ENCODE assay signal across 1 fruit fly cellular context in genomic region chr3R:29124128-29124527, dm6.
A peak's percentile ranks its signal among the peaks of the same experiment; 100 is the strongest.
TF ChIP-seq lines count a peak whose summit lies in the region.

No protein-coding gene starts in this region.

TF ChIP-seq in whole organism, embryonic, 481 proteins besides CTCF, POLR2A, EP300 and RAD21 (continued from another document and continues in another):
- TF ChIP-seq gem (tag; optimal IDR thresholded peaks at IDR 0.05; lab: Kevin White, UChicago) (peak; percentile 82), CG13123 (GFP tag; optimal IDR thresholded peaks at IDR 0.05; lab: Kevin White, UChicago) (peak; percentile 36), CG6683 (GFP tag; optimal IDR thresholded peaks at IDR 0.05; lab: Kevin White, UChicago) (no peak), CG3163 (GFP tag; optimal IDR thresholded peaks at IDR 0.05; lab: Kevin White, UChicago) (no peak), luna (GFP tag; optimal IDR thresholded peaks at IDR 0.05; lab: Kevin White, UChicago) (no peak), Scr (GFP tag; IDR thresholded peaks at IDR 0.05; lab: Robert Waterston, UW; ENCODE audit: partially characterized antibody) (no peak), CG12236 (GFP tag; optimal IDR thresholded peaks at IDR 0.05; lab: Kevin White, UChicago) (peak; percentile 3), CG17359 (tag; optimal IDR thresholded peaks at IDR 0.05; lab: Kevin White, UChicago) (peak; percentile 52), Mrtf (GFP tag; IDR thresholded peaks at IDR 0.05; lab: Robert Waterston, UW) (peak; percentile 72), gfzf (GFP tag; optimal IDR thresholded peaks at IDR 0.05; lab: Kevin White, UChicago) (no peak), ftz-f1 (GFP tag; optimal IDR thresholded peaks at IDR 0.05; lab: Kevin White, UChicago) (peak; percentile 75), Oaz (GFP tag; IDR thresholded peaks at IDR 0.05; lab: Robert Waterston, UW) (peak; percentile 29; the same call in 1 of the 2 replicates), CG3407 (GFP tag; optimal IDR thresholded peaks at IDR 0.05; lab: Kevin White, UChicago) (peak; percentile 38), CG6654 (GFP tag; optimal IDR thresholded peaks at IDR 0.05; lab: Kevin White, UChicago) (no peak), slbo (GFP tag; IDR thresholded peaks at IDR 0.05; lab: Robert Waterston, UW) (peak; percentile 82), kni (GFP tag; optimal IDR thresholded peaks at IDR 0.05; lab: Kevin White, UChicago) (no peak), eve (GFP tag; optimal IDR thresholded peaks at IDR 0.05; lab: Kevin White, UChicago) (no peak), CG15514 (GFP tag; optimal IDR thresholded peaks at IDR 0.05; lab: Kevin White, UChicago) (peak; percentile 20), E2f1 (GFP tag; IDR thresholded peaks at IDR 0.05; lab: Robert Waterston, UW) (peak; percentile 68), p53 (GFP tag; optimal IDR thresholded peaks at IDR 0.05; lab: Kevin White, UChicago) (no peak), CG3281 (GFP tag; optimal IDR thresholded peaks at IDR 0.05; lab: Kevin White, UChicago) (peak; percentile 39), Kr (GFP tag; optimal IDR thresholded peaks at IDR 0.05; lab: Kevin White, UChicago) (no peak), Aef1 (GFP tag; IDR thresholded peaks at IDR 0.05; lab: Robert Waterston, UW) (peak; percentile 70), Doc2 (GFP tag; IDR thresholded peaks at IDR 0.05; lab: Robert Waterston, UW) (no peak), CG1792 (GFP tag; optimal IDR thresholded peaks at IDR 0.05; lab: Kevin White, UChicago) (no peak), NFAT (GFP tag; IDR thresholded peaks at IDR 0.05; lab: Robert Waterston, UW) (peak; percentile 60; the same call in 1 of the 2 replicates), pzg (GFP tag; optimal IDR thresholded peaks at IDR 0.05; lab: Kevin White, UChicago) (no peak), CG5953 (GFP tag; IDR thresholded peaks at IDR 0.05; lab: Robert Waterston, UW) (peak; percentile 41; the same call in 1 of the 2 replicates), gro (GFP tag; optimal IDR thresholded peaks at IDR 0.05; lab: Kevin White, UChicago) (peak; percentile 35), CG1603 (tag; optimal IDR thresholded peaks at IDR 0.05; lab: Kevin White, UChicago) (peak; percentile 86), D19B (GFP tag; optimal IDR thresholded peaks at IDR 0.05; lab: Kevin White, UChicago) (peak; percentile 22), oc (tag; optimal IDR thresholded peaks at IDR 0.05; lab: Kevin White, UChicago) (no peak), GATAe (GFP tag; conservative IDR thresholded peaks at IDR 0.05; lab: Robert Waterston, UW) (peak; percentile 54; the same call in 1 of the 2 replicates), Sox100B (GFP tag; optimal IDR thresholded peaks at IDR 0.05; lab: Kevin White, UChicago) (peak; percentile 24), hkb (optimal IDR thresholded peaks at IDR 0.05; lab: Kevin White, UChicago) (no peak), hkb (GFP tag; IDR thresholded peaks at IDR 0.05; lab: Robert Waterston, UW) (peak; percentile 67), bigmax (GFP tag; optimal IDR thresholded peaks at IDR 0.05; lab: Kevin White, UChicago) (no peak), CG16815 (GFP tag; optimal IDR thresholded peaks at IDR 0.05; lab: Kevin White, UChicago) (peak; percentile 54), shn (GFP tag; optimal IDR thresholded peaks at IDR 0.05; lab: Kevin White, UChicago) (peak; percentile 32), CG14014 (GFP tag; IDR thresholded peaks at IDR 0.05; lab: Robert Waterston, UW) (peak; percentile 51; the same call in 1 of the 2 replicates), CG1602 (GFP tag; optimal IDR thresholded peaks at IDR 0.05; lab: Kevin White, UChicago) (peak; percentile 57), pita (GFP tag; optimal IDR thresholded peaks at IDR 0.05; lab: Kevin White, UChicago) (no peak), fu2 (GFP tag; optimal IDR thresholded peaks at IDR 0.05; lab: Kevin White, UChicago) (no peak), gt (GFP tag; IDR thresholded peaks at IDR 0.05; lab: Robert Waterston, UW) (peak; percentile 41; the same call in 1 of the 2 replicates), Myb (GFP tag; optimal IDR thresholded peaks at IDR 0.05; lab: Kevin White, UChicago) (peak; percentile 43), CG17612 (GFP tag; IDR thresholded peaks at IDR 0.05; lab: Robert Waterston, UW) (peak; percentile 39; the same call in 1 of the 2 replicates), CG11696 (GFP tag; IDR thresholded peaks at IDR 0.05; lab: Robert Waterston, UW) (0 out of 2 replicates have a peak, but pooled peaks have one; percentile 20), bab2 (GFP tag; optimal IDR thresholded peaks at IDR 0.05; lab: Kevin White, UChicago) (peak; percentile 76), CG1024 (GFP tag; IDR thresholded peaks at IDR 0.05; lab: Robert Waterston, UW) (peak; percentile 68), CG7987 (GFP tag; optimal IDR thresholded peaks at IDR 0.05; lab: Kevin White, UChicago) (no peak), CG18011 (GFP tag; optimal IDR thresholded peaks at IDR 0.05; lab: Kevin White, UChicago) (no peak), CG7556 (GFP tag; optimal IDR thresholded peaks at IDR 0.05; lab: Kevin White, UChicago) (peak; percentile 38), Adf1 (GFP tag; IDR thresholded peaks at IDR 0.05; lab: Robert Waterston, UW) (no peak), Chrac-16 (GFP tag; optimal IDR thresholded peaks at IDR 0.05; lab: Kevin White, UChicago) (peak; percentile 50), CG31224 (GFP tag; IDR thresholded peaks at IDR 0.05; lab: Robert Waterston, UW) (0 out of 2 replicates have a peak, but pooled peaks have one; percentile 36), Dfd (GFP tag; optimal IDR thresholded peaks at IDR 0.05; lab: Kevin White, UChicago) (no peak), ac (GFP tag; optimal IDR thresholded peaks at IDR 0.05; lab: Kevin White, UChicago) (no peak), CG7745 (tag; optimal IDR thresholded peaks at IDR 0.05; lab: Kevin White, UChicago) (no peak), CG14965 (GFP tag; optimal IDR thresholded peaks at IDR 0.05; lab: Kevin White, UChicago; ENCODE audit: borderline replicate concordance) (no peak), insv (GFP tag; optimal IDR thresholded peaks at IDR 0.05; lab: Kevin White, UChicago) (no peak), CG2889 (GFP tag; IDR thresholded peaks at IDR 0.05; lab: Robert Waterston, UW) (peak; percentile 69; the same call in 1 of the 3 replicates), Elba2 (GFP tag; optimal IDR thresholded peaks at IDR 0.05; lab: Kevin White, UChicago) (no peak), CG34422 (GFP tag; IDR thresholded peaks at IDR 0.05; lab: Robert Waterston, UW) (peak; percentile 85), CG18619 (GFP tag; optimal IDR thresholded peaks at IDR 0.05; lab: Kevin White, UChicago) (peak; percentile 3), tgo (GFP tag; IDR thresholded peaks at IDR 0.05; lab: Robert Waterston, UW) (peak; percentile 73), sna (GFP tag; IDR thresholded peaks at IDR 0.05; lab: Robert Waterston, UW; ENCODE audit: partially characterized antibody) (no peak), corto (GFP tag; optimal IDR thresholded peaks at IDR 0.05; lab: Kevin White, UChicago) (no peak), CG33213 (GFP tag; optimal IDR thresholded peaks at IDR 0.05; lab: Kevin White, UChicago) (peak; percentile 25), CG12104 (GFP tag; optimal IDR thresholded peaks at IDR 0.05; lab: Kevin White, UChicago) (peak; percentile 39), E2f2 (GFP tag; IDR thresholded peaks at IDR 0.05; lab: Robert Waterston, UW) (peak; percentile 33; the same call in 1 of the 2 replicates), CG12071 (GFP tag; optimal IDR thresholded peaks at IDR 0.05; lab: Kevin White, UChicago) (peak; percentile 28), ci (GFP tag; IDR thresholded peaks at IDR 0.05; lab: Robert Waterston, UW) (peak; percentile 81), Gug (GFP tag; IDR thresholded peaks at IDR 0.05; lab: Robert Waterston, UW) (peak; percentile 79), Gsc (GFP tag; IDR thresholded peaks at IDR 0.05; lab: Robert Waterston, UW) (peak; percentile 35; the same call in 1 of the 2 replicates), hb (GFP tag; IDR thresholded peaks at IDR 0.05; lab: Robert Waterston, UW; ENCODE audit: partially characterized antibody) (no peak), CG10565 (GFP tag; optimal IDR thresholded peaks at IDR 0.05; lab: Kevin White, UChicago) (no peak), chinmo (GFP tag; IDR thresholded peaks at IDR 0.05; lab: Robert Waterston, UW; ENCODE audit: partially characterized antibody) (no peak), dmrt11E (tag; optimal IDR thresholded peaks at IDR 0.05; lab: Kevin White, UChicago) (peak; percentile 59), HLHmδ (GFP tag; optimal IDR thresholded peaks at IDR 0.05; lab: Kevin White, UChicago) (no peak), maf-S (GFP tag; optimal IDR thresholded peaks at IDR 0.05; lab: Kevin White, UChicago) (peak; percentile 46), ato (GFP tag; IDR thresholded peaks at IDR 0.05; lab: Robert Waterston, UW; ENCODE audit: partially characterized antibody) (no peak), CG2129 (GFP tag; IDR thresholded peaks at IDR 0.05; lab: Robert Waterston, UW; ENCODE audit: partially characterized antibody) (no peak), CG3995 (GFP tag; optimal IDR thresholded peaks at IDR 0.05; lab: Kevin White, UChicago) (peak; percentile 25), CG2120 (GFP tag; optimal IDR thresholded peaks at IDR 0.05; lab: Kevin White, UChicago) (peak; percentile 71), odd (GFP tag; optimal IDR thresholded peaks at IDR 0.05; lab: Kevin White, UChicago) (no peak), fru (optimal IDR thresholded peaks at IDR 0.05; lab: Kevin White, UChicago) (no peak), mld (GFP tag; IDR thresholded peaks at IDR 0.05; lab: Robert Waterston, UW; ENCODE audit: partially characterized antibody) (no peak), eyg (GFP tag; optimal IDR thresholded peaks at IDR 0.05; lab: Kevin White, UChicago) (no peak), CG2875 (GFP tag; optimal IDR thresholded peaks at IDR 0.05; lab: Kevin White, UChicago) (peak; percentile 49), CkIIα-i1 (GFP tag; IDR thresholded peaks at IDR 0.05; lab: Robert Waterston, UW) (no peak), onecut (GFP tag; IDR thresholded peaks at IDR 0.05; lab: Robert Waterston, UW) (peak; percentile 59), Rx (GFP tag; IDR thresholded peaks at IDR 0.05; lab: Robert Waterston, UW) (peak; percentile 56), CG9817 (tag; optimal IDR thresholded peaks at IDR 0.05; lab: Kevin White, UChicago) (peak; percentile 57), CG2202 (tag; optimal IDR thresholded peaks at IDR 0.05; lab: Kevin White, UChicago) (no peak), Hmx (GFP tag; optimal IDR thresholded peaks at IDR 0.05; lab: Kevin White, UChicago) (no peak), knrl (GFP tag; IDR thresholded peaks at IDR 0.05; lab: Robert Waterston, UW; ENCODE audit: partially characterized antibody) (no peak), CG31365 (tag; optimal IDR thresholded peaks at IDR 0.05; lab: Kevin White, UChicago) (peak; percentile 89), D (optimal IDR thresholded peaks at IDR 0.05; lab: Kevin White, UChicago) (no peak), D (GFP tag; optimal IDR thresholded peaks at IDR 0.05; lab: Kevin White, UChicago) (peak; percentile 52), cwo (GFP tag; optimal IDR thresholded peaks at IDR 0.05; lab: Kevin White, UChicago) (no peak), Atf3 (GFP tag; optimal IDR thresholded peaks at IDR 0.05; lab: Kevin White, UChicago) (no peak), sug (tag; optimal IDR thresholded peaks at IDR 0.05; lab: Kevin White, UChicago) (no peak), ham (GFP tag; IDR thresholded peaks at IDR 0.05; lab: Robert Waterston, UW) (no peak), dpn (GFP tag; optimal IDR thresholded peaks at IDR 0.05; lab: Kevin White, UChicago) (peak; percentile 48 to 69), tio (GFP tag; optimal IDR thresholded peaks at IDR 0.05; lab: Kevin White, UChicago) (no peak), CG10431 (GFP tag; optimal IDR thresholded peaks at IDR 0.05; lab: Kevin White, UChicago) (no peak), CG15696 (tag; optimal IDR thresholded peaks at IDR 0.05; lab: Kevin White, UChicago) (peak; percentile 7), Nf-YC (tag; optimal IDR thresholded peaks at IDR 0.05; lab: Kevin White, UChicago) (no peak), CG4282 (GFP tag; optimal IDR thresholded peaks at IDR 0.05; lab: Kevin White, UChicago) (no peak), schlank (tag; optimal IDR thresholded peaks at IDR 0.05; lab: Kevin White, UChicago) (peak; percentile 62), stc (GFP tag; IDR thresholded peaks at IDR 0.05; lab: Robert Waterston, UW) (peak; percentile 72), pros (GFP tag; optimal IDR thresholded peaks at IDR 0.05; lab: Kevin White, UChicago) (no peak), cas (GFP tag; IDR thresholded peaks at IDR 0.05; lab: Robert Waterston, UW) (no peak), CG3726 (GFP tag; IDR thresholded peaks at IDR 0.05; lab: Robert Waterston, UW) (0 out of 3 replicates have a peak, but pooled peaks have one; percentile 56), disco-r (GFP tag; optimal IDR thresholded peaks at IDR 0.05; lab: Kevin White, UChicago) (no peak), amos (GFP tag; IDR thresholded peaks at IDR 0.05; lab: Robert Waterston, UW; ENCODE audit: partially characterized antibody) (no peak), Sox102F (GFP tag; optimal IDR thresholded peaks at IDR 0.05; lab: Kevin White, UChicago) (peak; percentile 70), repo (GFP tag; optimal IDR thresholded peaks at IDR 0.05; lab: Kevin White, UChicago) (peak; percentile 24), CG6854 (GFP tag; optimal IDR thresholded peaks at IDR 0.05; lab: Kevin White, UChicago) (no peak), chn (GFP tag; optimal IDR thresholded peaks at IDR 0.05; lab: Kevin White, UChicago) (peak; percentile 36), psq (GFP tag; optimal IDR thresholded peaks at IDR 0.05; lab: Kevin White, UChicago) (no peak), gce (GFP tag; IDR thresholded peaks at IDR 0.05; lab: Robert Waterston, UW) (peak; percentile 51; the same call in 1 of the 3 replicates), CG6765 (GFP tag; optimal IDR thresholded peaks at IDR 0.05; lab: Kevin White, UChicago) (no peak), HLH3B (GFP tag; IDR thresholded peaks at IDR 0.05; lab: Robert Waterston, UW) (peak; percentile 76), Mad (GFP tag; optimal IDR thresholded peaks at IDR 0.05; lab: Kevin White, UChicago) (no peak), CG12219 (GFP tag; optimal IDR thresholded peaks at IDR 0.05; lab: Kevin White, UChicago) (peak; percentile 65), gcm2 (GFP tag; optimal IDR thresholded peaks at IDR 0.05; lab: Kevin White, UChicago) (no peak), ssp (GFP tag; IDR thresholded peaks at IDR 0.05; lab: Robert Waterston, UW) (peak; percentile 44; the same call in 1 of the 2 replicates), lab (GFP tag; optimal IDR thresholded peaks at IDR 0.05; lab: Kevin White, UChicago) (peak; percentile 50), lov (optimal IDR thresholded peaks at IDR 0.05; lab: Kevin White, UChicago) (no peak), lov (GFP tag; IDR thresholded peaks at IDR 0.05; lab: Robert Waterston, UW) (peak; percentile 86), dati (GFP tag; IDR thresholded peaks at IDR 0.05; lab: Robert Waterston, UW) (no peak)
